Fruit fly (Drosophila melanogaster): ENCODE measurements around the gene CG31121.
A peak's percentile ranks its signal among the peaks of the same experiment; 100 is the strongest.

Gene CG31121

dm6 chr3R:24866976-24867375 is 27.4 kb downstream of the CG31121 start:
- no peak for TF ChIP-seq kay (GFP tag; ENCODE audit: borderline replicate concordance)
- no peak for TF ChIP-seq CG14711 (tag; optimal IDR thresholded peaks at IDR 0.05)
- TF ChIP-seq bab1 (GFP tag; optimal IDR thresholded peaks at IDR 0.05) = no peak
- no peak for TF ChIP-seq toe (GFP tag; optimal IDR thresholded peaks at IDR 0.05)
- TF ChIP-seq pad (GFP tag; optimal IDR thresholded peaks at IDR 0.05) = no peak
- TF ChIP-seq CG7045 (GFP tag; optimal IDR thresholded peaks at IDR 0.05) = no peak
- TF ChIP-seq Crg-1 (GFP tag; optimal IDR thresholded peaks at IDR 0.05) = no peak
- TF ChIP-seq CG1620 (GFP tag; optimal IDR thresholded peaks at IDR 0.05) = no peak
- TF ChIP-seq cnc (optimal IDR thresholded peaks at IDR 0.05) = no peak
- TF ChIP-seq CG33017 (tag; optimal IDR thresholded peaks at IDR 0.05) = no peak
- no peak for TF ChIP-seq Mnt (GFP tag; optimal IDR thresholded peaks at IDR 0.05)
- TF ChIP-seq Hr96 (GFP tag; optimal IDR thresholded peaks at IDR 0.05) = no peak
- TF ChIP-seq CG11617 (GFP tag; optimal IDR thresholded peaks at IDR 0.05) = no peak
- TF ChIP-seq CG7101 (tag; optimal IDR thresholded peaks at IDR 0.05) = no peak
- TF ChIP-seq CG12768 (GFP tag; optimal IDR thresholded peaks at IDR 0.05) = no peak
- no peak for TF ChIP-seq tj (GFP tag; optimal IDR thresholded peaks at IDR 0.05)

- TF ChIP-seq cic (GFP tag; optimal IDR thresholded peaks at IDR 0.05) (peak; percentile 68), CG11617 (GFP tag; optimal IDR thresholded peaks at IDR 0.05) (peak; percentile 6), toe (GFP tag; optimal IDR thresholded peaks at IDR 0.05) (no peak), CG12768 (GFP tag; optimal IDR thresholded peaks at IDR 0.05) (peak; percentile 16), Mnt (GFP tag; optimal IDR thresholded peaks at IDR 0.05) (peak; percentile 50), bab1 (GFP tag; optimal IDR thresholded peaks at IDR 0.05) (no peak), CG14711 (tag; optimal IDR thresholded peaks at IDR 0.05) (peak; percentile 32), CG33017 (tag; optimal IDR thresholded peaks at IDR 0.05) (peak; percentile 70), CG7101 (tag; optimal IDR thresholded peaks at IDR 0.05) (peak; percentile 65), pad (GFP tag; optimal IDR thresholded peaks at IDR 0.05) (no peak), cnc (optimal IDR thresholded peaks at IDR 0.05) (no peak), tj (GFP tag; optimal IDR thresholded peaks at IDR 0.05) (peak; percentile 27)
These were observed 29.5 kb downstream of the CG31121 start, which contains the start of the genes Srg1 and Elal for dm6 chr3R:24864719-24865400. Srg1 (minus strand) TSS chr3R:24864732. Elal (plus strand) TSS chr3R:24865350.

- TF ChIP-seq cnc (optimal IDR thresholded peaks at IDR 0.05) (no peak), bab1 (GFP tag; optimal IDR thresholded peaks at IDR 0.05) (no peak), CG12768 (GFP tag; optimal IDR thresholded peaks at IDR 0.05) (no peak), CG14711 (tag; optimal IDR thresholded peaks at IDR 0.05) (no peak), CG7045 (GFP tag; optimal IDR thresholded peaks at IDR 0.05) (no peak), cic (GFP tag; optimal IDR thresholded peaks at IDR 0.05) (no peak), kay (GFP tag; ENCODE audit: borderline replicate concordance) (no peak), CG5204 (GFP tag; optimal IDR thresholded peaks at IDR 0.05) (no peak), Crg-1 (GFP tag; optimal IDR thresholded peaks at IDR 0.05) (no peak), toe (GFP tag; optimal IDR thresholded peaks at IDR 0.05) (no peak), CG7101 (tag; optimal IDR thresholded peaks at IDR 0.05) (no peak), CG11617 (GFP tag; optimal IDR thresholded peaks at IDR 0.05) (no peak), Mnt (GFP tag; optimal IDR thresholded peaks at IDR 0.05) (no peak), Hr96 (GFP tag; optimal IDR thresholded peaks at IDR 0.05) (no peak)
These were observed 30.5 kb downstream of the CG31121 start for dm6 chr3R:24863894-24864293.

- TF ChIP-seq Hr96 (GFP tag; optimal IDR thresholded peaks at IDR 0.05) = no peak
- TF ChIP-seq CG14711 (tag; optimal IDR thresholded peaks at IDR 0.05) = no peak
- no peak for TF ChIP-seq ovo (GFP tag; optimal IDR thresholded peaks at IDR 0.05)
- no peak for TF ChIP-seq Mnt (GFP tag; optimal IDR thresholded peaks at IDR 0.05)
- no peak for TF ChIP-seq CG12768 (GFP tag; optimal IDR thresholded peaks at IDR 0.05)
- no peak for TF ChIP-seq CG5204 (GFP tag; optimal IDR thresholded peaks at IDR 0.05)
- no peak for TF ChIP-seq tj (GFP tag; optimal IDR thresholded peaks at IDR 0.05)
These were observed 31.8 kb downstream of the CG31121 start, which contains the start of gene CG7016 for dm6 chr3R:24862574-24863089. CG7016 (plus strand) TSS chr3R:24862931.

- no peak for TF ChIP-seq kay (GFP tag; ENCODE audit: borderline replicate concordance)
- no peak for TF ChIP-seq Clk (GFP tag; optimal IDR thresholded peaks at IDR 0.05)
- TF ChIP-seq cic (GFP tag; optimal IDR thresholded peaks at IDR 0.05) = no peak
- no peak for TF ChIP-seq CG33017 (tag; optimal IDR thresholded peaks at IDR 0.05)
- TF ChIP-seq CG5204 (GFP tag; optimal IDR thresholded peaks at IDR 0.05) = no peak
- TF ChIP-seq CG1620 (GFP tag; optimal IDR thresholded peaks at IDR 0.05) = no peak
- TF ChIP-seq Mnt (GFP tag; optimal IDR thresholded peaks at IDR 0.05) = no peak
- TF ChIP-seq CG14711 (tag; optimal IDR thresholded peaks at IDR 0.05) = no peak
- TF ChIP-seq toe (GFP tag; optimal IDR thresholded peaks at IDR 0.05) = no peak
- no peak for TF ChIP-seq CG7045 (GFP tag; optimal IDR thresholded peaks at IDR 0.05)
- no peak for TF ChIP-seq Hr96 (GFP tag; optimal IDR thresholded peaks at IDR 0.05)
These were observed 32.3 kb downstream of the CG31121 start, which contains the start of gene CG13640 for dm6 chr3R:24862065-24862464. CG13640 (minus strand) TSS chr3R:24862165.

- TF ChIP-seq cnc (optimal IDR thresholded peaks at IDR 0.05) (peak in 1 of 2 experiments; percentile 42), CG33017 (tag; optimal IDR thresholded peaks at IDR 0.05) (no peak), ovo (GFP tag; optimal IDR thresholded peaks at IDR 0.05) (peak; percentile 48), Clk (GFP tag; optimal IDR thresholded peaks at IDR 0.05) (no peak)
These were observed 34.0 kb downstream of the CG31121 start, which contains the start of gene CG13639 for dm6 chr3R:24860316-24860826. CG13639 (minus strand) TSS chr3R:24860366.
